Worm (Caenorhabditis elegans) whole organism, L2 larva: Measurements from ENCODE around the gene gnrr-3.

ENCODE experiments used
- C34F6.9 ChIP-seq: fragments of 150-350 bp; optimal IDR thresholded peaks from 2 replicates; lab custom pipeline; 2014; ENCODE audit warnings: missing biosample characterization, missing genetic modification characterization
- F13H6.1 ChIP-seq: sonication (generic microtip); optimal IDR thresholded peaks from 2 replicates; lab custom pipeline; 2016; ENCODE audit warnings: missing genetic modification characterization, missing compliant biosample characterization
- R02D3.7 ChIP-seq: fragments of 150-350 bp; optimal IDR thresholded peaks from 2 replicates; lab custom pipeline; 2014; ENCODE audit warnings: missing biosample characterization, missing genetic modification characterization
- Y55F3AM.14 ChIP-seq: fragments of 200-800 bp; sonication (Bioruptor generic); optimal IDR thresholded peaks from 2 replicates; lab custom pipeline; 2018; ENCODE audit warnings: mild to moderate bottlenecking, missing genetic modification characterization, missing compliant biosample characterization
- ZK546.5 ChIP-seq: sonication (generic microtip); optimal IDR thresholded peaks from 2 replicates; lab custom pipeline; 2017; ENCODE audit warnings: missing biosample characterization, missing genetic modification characterization
- alr-1 ChIP-seq: fragments of 150-350 bp; optimal IDR thresholded peaks from 2 replicates; lab custom pipeline; 2014; ENCODE audit warnings: missing biosample characterization, missing genetic modification characterization
- aly-2 ChIP-seq: fragments of 150-350 bp; optimal IDR thresholded peaks from 2 replicates; lab custom pipeline; 2014; ENCODE audit warnings: missing biosample characterization, missing genetic modification characterization
- ama-1 ChIP-seq: fragments of 150-350 bp; optimal IDR thresholded peaks from 2 replicates; lab custom pipeline; 2018; ENCODE audit warnings: inconsistent platforms
- blmp-1 ChIP-seq: sonication (generic microtip); optimal IDR thresholded peaks from 2 replicates; lab custom pipeline; 2017; ENCODE audit warnings: missing genetic modification characterization, mild to moderate bottlenecking, missing compliant biosample characterization, antibody characterized with exemption, moderate library complexity; ENCODE audit not compliant: insufficient read depth
- ceh-16 ChIP-seq: fragments of 150-350 bp; optimal IDR thresholded peaks from 2 replicates; lab custom pipeline; 2014; ENCODE audit warnings: missing biosample characterization, missing genetic modification characterization
- ceh-82 ChIP-seq: fragments of 150-350 bp; optimal IDR thresholded peaks from 2 replicates; lab custom pipeline; 2014; ENCODE audit warnings: missing biosample characterization, missing genetic modification characterization
- crh-2 ChIP-seq: sonication (generic microtip); optimal IDR thresholded peaks from 2 replicates; lab custom pipeline; 2017; ENCODE audit warnings: missing biosample characterization, missing genetic modification characterization
- dmd-4 ChIP-seq: sonication (generic microtip); optimal IDR thresholded peaks from 2 replicates; lab custom pipeline; 2017; ENCODE audit warnings: missing biosample characterization, missing genetic modification characterization
- egl-27 ChIP-seq: sonication (generic microtip); optimal IDR thresholded peaks from 3 replicates; lab custom pipeline; 2017; ENCODE audit warnings: missing biosample characterization, missing genetic modification reagents, missing genetic modification characterization
- elt-1 ChIP-seq: fragments of 150-350 bp; optimal IDR thresholded peaks from 2 replicates; lab custom pipeline; 2014; ENCODE audit warnings: missing biosample characterization, missing genetic modification characterization
- elt-3 ChIP-seq: sonication (generic microtip); optimal IDR thresholded peaks from 2 replicates; lab custom pipeline; 2017; ENCODE audit warnings: missing biosample characterization, missing genetic modification characterization
- fos-1 ChIP-seq: fragments of 150-350 bp; optimal IDR thresholded peaks from 2 replicates; lab custom pipeline; 2014; ENCODE audit warnings: missing biosample characterization, missing genetic modification characterization
- gmeb-1 ChIP-seq: fragments of 150-350 bp; optimal IDR thresholded peaks from 2 replicates; lab custom pipeline; 2014; ENCODE audit warnings: missing biosample characterization, missing genetic modification characterization
- lin-11 ChIP-seq: fragments of 150-350 bp; sonication (generic microtip); optimal IDR thresholded peaks from 2 replicates; lab custom pipeline; 2014; ENCODE audit warnings: missing biosample characterization, missing genetic modification characterization, inconsistent platforms, mixed read lengths
- lin-13 ChIP-seq: fragments of 150-350 bp; optimal IDR thresholded peaks from 2 replicates; lab custom pipeline; 2014; ENCODE audit warnings: missing biosample characterization, missing genetic modification reagents, missing genetic modification characterization
- lin-39 ChIP-seq: fragments of 150-350 bp; optimal IDR thresholded peaks from 2 replicates; lab custom pipeline; 2014; ENCODE audit warnings: missing biosample characterization, missing genetic modification reagents, missing genetic modification characterization
- lsy-2 ChIP-seq, 2 experiments: fragments of 150-350 bp in 1 of 2; sonication (generic microtip) in 1 of 2; optimal IDR thresholded peaks; 2 replicates each; lab custom pipeline; 2014 to 2017; ENCODE audit warnings: missing biosample characterization in 2 of 2, missing genetic modification characterization in 2 of 2
- mab-5 ChIP-seq: fragments of 150-350 bp; optimal IDR thresholded peaks from 2 replicates; lab custom pipeline; 2014; ENCODE audit warnings: missing biosample characterization, missing genetic modification characterization
- mbf-1 ChIP-seq: sonication (generic microtip); optimal IDR thresholded peaks from 2 replicates; lab custom pipeline; 2017; ENCODE audit warnings: missing biosample characterization, missing genetic modification characterization
- mdl-1 ChIP-seq, 2 experiments: fragments of 150-350 bp in 1 of 2; sonication (generic microtip) in 1 of 2; optimal IDR thresholded peaks; 2 replicates each; lab custom pipeline; 2017; ENCODE audit warnings: missing biosample characterization in 2 of 2, missing genetic modification characterization in 2 of 2
- nhr-10 ChIP-seq: sonication (generic microtip); optimal IDR thresholded peaks from 2 replicates; lab custom pipeline; 2017; ENCODE audit warnings: missing biosample characterization, missing genetic modification characterization
- nhr-11 ChIP-seq: fragments of 150-350 bp; optimal IDR thresholded peaks from 2 replicates; lab custom pipeline; 2014; ENCODE audit warnings: missing biosample characterization, missing genetic modification characterization
- nhr-12 ChIP-seq: fragments of 150-350 bp; optimal IDR thresholded peaks from 2 replicates; lab custom pipeline; 2014; ENCODE audit warnings: missing biosample characterization, missing genetic modification characterization
- nhr-129 ChIP-seq: fragments of 150-350 bp; optimal IDR thresholded peaks from 2 replicates; lab custom pipeline; 2014; ENCODE audit warnings: missing biosample characterization, missing genetic modification characterization
- nhr-21 ChIP-seq: fragments of 150-350 bp; optimal IDR thresholded peaks from 2 replicates; lab custom pipeline; 2014; ENCODE audit warnings: missing biosample characterization, missing genetic modification characterization
- nhr-23 ChIP-seq: fragments of 150-350 bp; optimal IDR thresholded peaks from 2 replicates; lab custom pipeline; 2014; ENCODE audit warnings: missing biosample characterization, missing genetic modification reagents, missing genetic modification characterization
- nhr-237 ChIP-seq: fragments of 150-350 bp; optimal IDR thresholded peaks from 2 replicates; lab custom pipeline; 2014; ENCODE audit warnings: missing biosample characterization, missing genetic modification characterization
- nhr-25 ChIP-seq: fragments of 150-350 bp; sonication (generic microtip); optimal IDR thresholded peaks from 3 replicates; lab custom pipeline; 2014; ENCODE audit warnings: missing biosample characterization, missing genetic modification characterization
- nhr-6 ChIP-seq: fragments of 150-350 bp; optimal IDR thresholded peaks from 2 replicates; lab custom pipeline; 2014; ENCODE audit warnings: missing biosample characterization, missing genetic modification characterization
- nhr-77 ChIP-seq: fragments of 150-350 bp; optimal IDR thresholded peaks from 2 replicates; lab custom pipeline; 2014; ENCODE audit warnings: missing biosample characterization, missing genetic modification characterization
- peb-1 ChIP-seq: fragments of 150-350 bp; optimal IDR thresholded peaks from 2 replicates; lab custom pipeline; 2014; ENCODE audit warnings: missing biosample characterization, missing genetic modification characterization
- sem-4 ChIP-seq: fragments of 150-350 bp; optimal IDR thresholded peaks from 2 replicates; lab custom pipeline; 2014; ENCODE audit warnings: missing biosample characterization, missing genetic modification reagents, missing genetic modification characterization
- skn-1 ChIP-seq: sonication (generic microtip); optimal IDR thresholded peaks from 2 replicates; lab custom pipeline; 2017; ENCODE audit warnings: missing biosample characterization, missing genetic modification characterization
- sma-3 ChIP-seq: sonication (generic microtip); optimal IDR thresholded peaks from 2 replicates; lab custom pipeline; 2016; ENCODE audit warnings: missing genetic modification reagents, missing genetic modification characterization, missing compliant biosample characterization
- sma-9 ChIP-seq, 2 experiments: fragments of 150-350 bp in 1 of 2; sonication (generic microtip) in 1 of 2; optimal IDR thresholded peaks; 2 replicates each; lab custom pipeline; 2014 to 2016; ENCODE audit warnings: missing genetic modification characterization in 2 of 2, mild to moderate bottlenecking in 1 of 2, missing biosample characterization in 1 of 2, missing compliant biosample characterization in 1 of 2, missing genetic modification reagents in 1 of 2, moderate library complexity in 1 of 2
- snpc-4 ChIP-seq: fragments of 150-350 bp; optimal IDR thresholded peaks from 2 replicates; lab custom pipeline; 2014; ENCODE audit warnings: missing biosample characterization, missing genetic modification characterization
- unc-39 ChIP-seq: fragments of 150-350 bp; optimal IDR thresholded peaks from 2 replicates; lab custom pipeline; 2014; ENCODE audit warnings: missing biosample characterization, missing genetic modification characterization
- unc-55 ChIP-seq: fragments of 150-350 bp; sonication (generic microtip); optimal IDR thresholded peaks from 3 replicates; lab custom pipeline; 2014; ENCODE audit warnings: missing biosample characterization, missing genetic modification reagents, missing genetic modification characterization
- unc-62 ChIP-seq: fragments of 150-350 bp; optimal IDR thresholded peaks from 2 replicates; lab custom pipeline; 2014; ENCODE audit warnings: missing biosample characterization, missing genetic modification reagents, missing genetic modification characterization
- zag-1 ChIP-seq: fragments of 150-350 bp; optimal IDR thresholded peaks from 2 replicates; lab custom pipeline; 2014; ENCODE audit warnings: missing biosample characterization, missing genetic modification characterization
- ztf-1 ChIP-seq: fragments of 200-800 bp; sonication (Bioruptor generic); conservative IDR thresholded peaks from 2 replicates; pipeline ENCODE4 v1.3.6; 2022; ENCODE audit warnings: missing genetic modification characterization, missing compliant biosample characterization
- ztf-11 ChIP-seq: sonication (generic microtip); optimal IDR thresholded peaks from 2 replicates; lab custom pipeline; 2017; ENCODE audit warnings: missing biosample characterization, missing genetic modification characterization
- ztf-4 ChIP-seq: fragments of 150-350 bp; optimal IDR thresholded peaks from 2 replicates; lab custom pipeline; 2014; ENCODE audit warnings: missing biosample characterization, missing genetic modification characterization

The gnrr-3 gene

ce11 chrX:10049160-10049559 is at the start of gene gnrr-3:
Gene gnrr-3 (plus strand): TSS chrX:10049460.
- no peak for TF ChIP-seq unc-55 (GFP tag; lab: Kevin White, UChicago)
- TF ChIP-seq blmp-1 = no peak
- no peak for TF ChIP-seq mab-5 (tag; lab: Kevin White, UChicago)
- no peak for TF ChIP-seq mbf-1 (tag; lab: Kevin White, UChicago)
- no peak for TF ChIP-seq ztf-4 (tag; lab: Kevin White, UChicago)
- no peak for TF ChIP-seq dmd-4
- TF ChIP-seq lin-39 = no peak
- TF ChIP-seq crh-2 (tag; lab: Kevin White, UChicago) = no peak
- TF ChIP-seq ZK546.5 = no peak
- no peak for TF ChIP-seq nhr-11
- no peak for TF ChIP-seq F13H6.1
- no peak for TF ChIP-seq nhr-10 (tag; lab: Kevin White, UChicago)
- TF ChIP-seq nhr-129 (tag; lab: Kevin White, UChicago) = no peak
- no peak for TF ChIP-seq ztf-1 (GFP tag; lab: Robert Waterston, UW)
- TF ChIP-seq nhr-23 = no peak

ce11 chrX:9999599-10000201 is 49.6 kb upstream of the gnrr-3 start:
- peak; percentile 91 for TF ChIP-seq egl-27 (tag; lab: Kevin White, UChicago)
- no peak for TF ChIP-seq ztf-11 (tag; lab: Kevin White, UChicago)
- peak; percentile 67 for TF ChIP-seq lin-11 (tag; lab: Kevin White, UChicago)
- TF ChIP-seq mab-5 (tag; lab: Kevin White, UChicago) = peak; percentile 70
- peak; percentile 58 to 71 for TF ChIP-seq lsy-2 (tag; optimal IDR thresholded peaks at IDR 0.05; lab: Kevin White, UChicago)
- TF ChIP-seq sma-3 (GFP tag; lab: Kevin White, UChicago) = peak; percentile 62
- TF ChIP-seq elt-3 = no peak
- peak; percentile 63 for TF ChIP-seq sma-9 (GFP tag; optimal IDR thresholded peaks at IDR 0.05; lab: Kevin White, UChicago)
- TF ChIP-seq sma-9 (tag; optimal IDR thresholded peaks at IDR 0.05; lab: Kevin White, UChicago) = no peak
- no peak for TF ChIP-seq nhr-11
- peak; percentile 10 for TF ChIP-seq nhr-129 (tag; lab: Kevin White, UChicago)
- TF ChIP-seq lin-39 = no peak
- TF ChIP-seq nhr-237 (tag; lab: Kevin White, UChicago) = no peak
- peak; percentile 32 for TF ChIP-seq ceh-82 (tag; lab: Kevin White, UChicago)
- no peak for TF ChIP-seq aly-2 (tag; lab: Kevin White, UChicago)
- peak; percentile 44 for TF ChIP-seq lin-13 (GFP tag; lab: Kevin White, UChicago)
- TF ChIP-seq ama-1 (lab: Kevin White, UChicago) = no peak
- TF ChIP-seq skn-1 = no peak
- TF ChIP-seq unc-55 (GFP tag; lab: Kevin White, UChicago) = peak; percentile 60
- no peak for TF ChIP-seq zag-1 (tag; lab: Kevin White, UChicago)
- TF ChIP-seq nhr-10 (tag; lab: Kevin White, UChicago) = no peak
- no peak for TF ChIP-seq ZK546.5
- TF ChIP-seq nhr-23 = no peak
- TF ChIP-seq unc-62 (GFP tag; lab: Kevin White, UChicago) = no peak
- no peak for TF ChIP-seq elt-1 (tag; lab: Kevin White, UChicago)
- peak; percentile 49 to 71 for TF ChIP-seq mdl-1 (tag; optimal IDR thresholded peaks at IDR 0.05; lab: Kevin White, UChicago)
- TF ChIP-seq blmp-1 = no peak
- no peak for TF ChIP-seq unc-39 (tag; lab: Kevin White, UChicago)
- no peak for TF ChIP-seq R02D3.7
- peak; percentile 86 for TF ChIP-seq sem-4 (tag; lab: Kevin White, UChicago)
- no peak for TF ChIP-seq nhr-77 (tag; lab: Kevin White, UChicago)
- peak; percentile 68 for TF ChIP-seq C34F6.9 (tag; lab: Kevin White, UChicago)
- TF ChIP-seq F13H6.1 = peak; percentile 87
- TF ChIP-seq ceh-16 = peak; percentile 13
- peak; percentile 77 for TF ChIP-seq crh-2 (tag; lab: Kevin White, UChicago)
- TF ChIP-seq nhr-25 (tag; lab: Kevin White, UChicago) = peak; percentile 76
- peak; percentile 68 for TF ChIP-seq nhr-21
- no peak for TF ChIP-seq dmd-4
- TF ChIP-seq snpc-4 (tag; lab: Kevin White, UChicago) = no peak
- TF ChIP-seq ztf-4 (tag; lab: Kevin White, UChicago) = peak; percentile 2
- peak; percentile 83 for TF ChIP-seq peb-1
- TF ChIP-seq nhr-12 (tag; lab: Kevin White, UChicago) = no peak
- peak; percentile 68 for TF ChIP-seq nhr-6 (tag; lab: Kevin White, UChicago)
- TF ChIP-seq mbf-1 (tag; lab: Kevin White, UChicago) = no peak
- TF ChIP-seq alr-1 = no peak
- TF ChIP-seq fos-1 = peak; percentile 76
- TF ChIP-seq gmeb-1 (tag; lab: Kevin White, UChicago) = peak; percentile 58
- TF ChIP-seq Y55F3AM.14 (GFP tag; lab: Kevin White, UChicago) = peak; percentile 93
- no peak for TF ChIP-seq ztf-1 (GFP tag; lab: Robert Waterston, UW)
